Worm (Caenorhabditis elegans): ENCODE measurements around the gene gphr-1.

gphr-1 gene

DNA sequence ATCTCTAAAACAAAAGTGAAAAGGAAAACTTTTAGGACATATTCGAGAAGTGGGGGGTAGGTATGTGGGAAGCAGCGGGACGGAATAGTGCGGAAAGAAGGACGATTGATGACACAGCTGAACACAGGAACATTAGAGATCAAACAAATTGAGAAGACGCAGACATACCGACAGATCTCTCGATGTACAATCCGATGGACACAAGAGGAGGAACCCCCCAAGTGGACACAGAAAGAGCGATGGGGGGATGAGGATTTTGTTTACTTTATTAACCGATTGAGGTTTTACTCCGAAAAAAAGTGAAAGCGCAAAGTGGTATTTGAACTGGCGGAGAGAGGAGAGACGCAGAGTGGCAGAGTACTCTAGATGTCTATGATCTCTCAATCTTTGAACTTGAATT, 40.7 kb upstream of the gphr-1 start:
- peak; percentile 58 for TF ChIP-seq blmp-1 (tag; optimal IDR thresholded peaks at IDR 0.05; ENCODE audit: insufficient read depth)
- peak; percentile 4 for TF ChIP-seq peb-1 (tag; optimal IDR thresholded peaks at IDR 0.05)
- TF ChIP-seq fos-1 (tag; optimal IDR thresholded peaks at IDR 0.05), result peak; percentile 20
- no peak for TF ChIP-seq nhr-10 (tag; optimal IDR thresholded peaks at IDR 0.05)
- TF ChIP-seq nhr-25 (tag; optimal IDR thresholded peaks at IDR 0.05), result peak; percentile 26
- TF ChIP-seq lsy-2 (tag; optimal IDR thresholded peaks at IDR 0.05), result peak in 1 of 2 experiments; percentile 18
- peak; percentile 59 for TF ChIP-seq F13H6.1 (tag; optimal IDR thresholded peaks at IDR 0.05)
- TF ChIP-seq mab-5 (tag; optimal IDR thresholded peaks at IDR 0.05), result no peak
- TF ChIP-seq sem-4 (tag; optimal IDR thresholded peaks at IDR 0.05), result peak; percentile 62

DNA sequence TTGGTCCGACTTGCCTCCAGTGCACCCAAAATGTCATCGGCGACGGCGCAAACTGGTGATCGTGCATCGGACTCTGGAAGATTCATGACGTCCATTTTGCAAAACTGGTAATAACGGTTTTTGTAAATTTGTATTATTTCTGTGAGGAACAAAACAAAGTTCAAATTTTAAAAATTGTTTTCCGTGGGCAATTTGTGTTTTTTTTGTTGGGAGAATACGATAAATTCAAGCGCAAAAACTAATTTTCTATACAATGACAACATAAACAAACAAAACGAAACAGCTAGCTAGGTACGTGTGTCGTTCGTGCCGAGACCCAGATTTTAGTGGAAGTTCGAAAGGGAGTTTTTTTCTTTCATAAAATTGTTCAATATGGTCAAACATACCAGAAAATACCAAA, 35.9 kb upstream of the gphr-1 start, which contains the start of gene Y75B8A.10:
Gene Y75B8A.10, minus strand, starts transcription at position 101 of the 400 bp plus-strand sequence.
- TF ChIP-seq mbf-1 (tag; optimal IDR thresholded peaks at IDR 0.05) (no peak), ztf-1 (GFP tag; conservative IDR thresholded peaks at IDR 0.05) (no peak), crh-2 (tag; optimal IDR thresholded peaks at IDR 0.05) (no peak), dmd-4 (tag; optimal IDR thresholded peaks at IDR 0.05) (no peak), ZK546.5 (tag; optimal IDR thresholded peaks at IDR 0.05) (no peak), sma-9 (GFP tag; optimal IDR thresholded peaks at IDR 0.05) (no peak), sma-9 (tag; optimal IDR thresholded peaks at IDR 0.05) (no peak), unc-62 (GFP tag; optimal IDR thresholded peaks at IDR 0.05) (no peak), fos-1 (tag; optimal IDR thresholded peaks at IDR 0.05) (no peak), snpc-4 (tag; optimal IDR thresholded peaks at IDR 0.05) (no peak), elt-3 (tag; optimal IDR thresholded peaks at IDR 0.05) (no peak), lin-13 (GFP tag; optimal IDR thresholded peaks at IDR 0.05) (no peak), Y55F3AM.14 (GFP tag; optimal IDR thresholded peaks at IDR 0.05) (no peak), R02D3.7 (tag; optimal IDR thresholded peaks at IDR 0.05) (no peak), nhr-77 (tag; optimal IDR thresholded peaks at IDR 0.05) (no peak), skn-1 (tag; optimal IDR thresholded peaks at IDR 0.05) (no peak), ztf-11 (tag; optimal IDR thresholded peaks at IDR 0.05) (no peak)

DNA sequence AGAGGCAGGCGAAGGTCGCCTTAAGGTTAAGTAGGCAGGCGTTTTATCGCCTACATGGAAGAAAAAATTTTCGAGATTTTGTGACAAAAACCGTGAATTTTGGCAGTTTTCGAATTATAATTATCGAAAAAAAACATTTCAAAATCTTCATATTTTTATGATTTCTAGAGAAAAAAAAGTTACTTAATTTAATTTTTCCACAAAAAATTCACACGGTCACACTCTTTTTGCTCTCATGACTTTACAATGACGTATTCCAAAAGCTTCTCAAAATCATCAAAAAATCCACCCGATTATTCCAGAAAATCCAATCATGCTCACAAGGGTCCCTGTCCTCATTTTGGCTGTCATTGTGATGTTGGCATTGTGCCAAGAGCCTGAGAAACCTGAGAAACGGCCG, 32.7 kb upstream of the gphr-1 start, which contains the start of gene lury-1:
Gene lury-1, plus strand, starts transcription at position 301 of the 400 bp plus-strand sequence.
- TF ChIP-seq nhr-21 (tag; optimal IDR thresholded peaks at IDR 0.05) (no peak), R02D3.7 (tag; optimal IDR thresholded peaks at IDR 0.05) (no peak), skn-1 (tag; optimal IDR thresholded peaks at IDR 0.05) (no peak), aly-2 (tag; optimal IDR thresholded peaks at IDR 0.05) (no peak), unc-55 (GFP tag; optimal IDR thresholded peaks at IDR 0.05) (no peak), elt-1 (tag; optimal IDR thresholded peaks at IDR 0.05) (no peak), lin-11 (tag; optimal IDR thresholded peaks at IDR 0.05) (no peak), Y55F3AM.14 (GFP tag; optimal IDR thresholded peaks at IDR 0.05) (no peak), crh-2 (tag; optimal IDR thresholded peaks at IDR 0.05) (no peak), dmd-4 (tag; optimal IDR thresholded peaks at IDR 0.05) (no peak), elt-3 (tag; optimal IDR thresholded peaks at IDR 0.05) (no peak), mab-5 (tag; optimal IDR thresholded peaks at IDR 0.05) (no peak), nhr-25 (tag; optimal IDR thresholded peaks at IDR 0.05) (no peak), lsy-2 (tag; optimal IDR thresholded peaks at IDR 0.05) (no peak), fos-1 (tag; optimal IDR thresholded peaks at IDR 0.05) (no peak), zag-1 (tag; optimal IDR thresholded peaks at IDR 0.05) (no peak)

DNA sequence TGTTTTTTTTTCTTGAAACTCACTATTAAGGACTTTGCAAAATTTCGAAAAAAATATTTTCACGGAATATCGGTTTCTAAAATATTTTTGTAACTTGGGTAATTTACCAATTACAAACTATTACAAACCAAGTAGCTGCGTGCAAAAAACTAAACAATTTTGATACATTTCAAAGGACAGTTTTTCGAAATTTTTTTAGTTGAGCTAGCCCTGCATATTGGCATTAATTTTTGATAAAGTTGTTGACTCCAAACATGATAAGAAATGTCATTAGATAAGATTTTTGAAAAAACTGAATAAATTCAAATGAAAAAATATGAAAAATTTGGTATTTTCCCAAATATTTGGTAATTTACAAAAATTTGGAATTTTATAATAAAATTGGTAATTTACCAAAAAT, 30.6 kb upstream of the gphr-1 start:
- TF ChIP-seq sem-4 (tag; optimal IDR thresholded peaks at IDR 0.05) (no peak), mbf-1 (tag; optimal IDR thresholded peaks at IDR 0.05) (no peak), ztf-4 (tag; optimal IDR thresholded peaks at IDR 0.05) (no peak), nhr-21 (tag; optimal IDR thresholded peaks at IDR 0.05) (no peak), F13H6.1 (tag; optimal IDR thresholded peaks at IDR 0.05) (no peak), lin-11 (tag; optimal IDR thresholded peaks at IDR 0.05) (no peak), nhr-6 (tag; optimal IDR thresholded peaks at IDR 0.05) (no peak), mab-5 (tag; optimal IDR thresholded peaks at IDR 0.05) (no peak), nhr-12 (tag; optimal IDR thresholded peaks at IDR 0.05) (no peak), R02D3.7 (tag; optimal IDR thresholded peaks at IDR 0.05) (no peak), gmeb-1 (tag; optimal IDR thresholded peaks at IDR 0.05) (no peak), nhr-77 (tag; optimal IDR thresholded peaks at IDR 0.05) (no peak), ztf-11 (tag; optimal IDR thresholded peaks at IDR 0.05) (no peak), unc-55 (GFP tag; optimal IDR thresholded peaks at IDR 0.05) (no peak), ceh-16 (tag; optimal IDR thresholded peaks at IDR 0.05) (no peak), ama-1 (optimal IDR thresholded peaks at IDR 0.05) (no peak), aly-2 (tag; optimal IDR thresholded peaks at IDR 0.05) (no peak), unc-62 (GFP tag; optimal IDR thresholded peaks at IDR 0.05) (no peak)

Measured in whole organism, L2 larva.